Fruit fly (Drosophila melanogaster): ENCODE results near the gene kug.
A peak's percentile ranks its signal among the peaks of the same experiment; 100 is the strongest.

kug gene

DNA sequence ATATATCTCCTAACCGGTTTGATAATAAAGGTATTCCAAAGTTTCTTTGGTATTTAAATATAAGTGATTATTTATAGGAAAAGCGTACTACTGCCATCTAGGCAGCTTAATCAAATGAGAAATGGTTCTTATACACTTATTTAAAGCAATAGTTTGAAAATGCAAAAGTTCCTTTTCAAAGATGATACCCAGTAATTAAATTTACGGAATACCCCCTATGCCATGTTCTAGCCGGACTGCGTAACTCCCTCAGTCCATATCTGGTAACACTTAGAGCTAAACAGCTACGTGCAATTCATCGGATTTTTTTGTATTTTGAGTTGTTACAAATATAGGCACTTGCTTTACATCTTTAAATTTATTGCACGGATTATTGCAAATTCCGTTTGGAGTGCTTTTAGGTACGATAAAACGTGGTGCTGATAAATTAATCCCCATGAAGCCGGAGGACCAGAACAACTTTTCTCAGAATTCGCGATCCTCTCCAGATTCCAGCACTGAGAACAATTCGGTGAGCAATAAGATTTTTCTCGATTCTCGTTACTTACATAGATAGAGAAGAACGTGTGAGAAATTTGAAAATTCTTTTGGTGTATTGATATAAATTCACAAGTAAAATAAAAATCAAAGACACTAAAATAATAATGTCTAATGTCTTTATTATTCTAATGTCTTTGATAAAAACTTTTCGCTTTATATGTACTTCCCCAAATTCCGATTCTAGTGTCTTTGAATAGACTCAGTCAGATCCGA is 2.4 kb upstream of the kug start, which contains the start of gene CG7668 (continued):
- TF ChIP-seq nmo (GFP tag; optimal IDR thresholded peaks at IDR 0.05) (peak; percentile 90), gfzf (GFP tag; optimal IDR thresholded peaks at IDR 0.05) (peak; percentile 81), CG4854 (GFP tag; optimal IDR thresholded peaks at IDR 0.05) (peak; percentile 78), NFAT (GFP tag; IDR thresholded peaks at IDR 0.05) (no peak; the same call in 1 of the 2 replicates), wek (GFP tag; optimal IDR thresholded peaks at IDR 0.05) (peak; percentile 98), CrebB (tag; optimal IDR thresholded peaks at IDR 0.05) (peak; percentile 87), CG1792 (GFP tag; optimal IDR thresholded peaks at IDR 0.05) (peak; percentile 78), bab2 (GFP tag; optimal IDR thresholded peaks at IDR 0.05) (peak; percentile 86), CG11093 (GFP tag; IDR thresholded peaks at IDR 0.05) (peak; percentile 73; the same call in 2 of the 3 replicates), zfh1 (GFP tag; IDR thresholded peaks at IDR 0.05) (peak; percentile 94), Six4 (GFP tag; optimal IDR thresholded peaks at IDR 0.05) (peak; percentile 85), fd64A (GFP tag; optimal IDR thresholded peaks at IDR 0.05) (no peak), mld (GFP tag; IDR thresholded peaks at IDR 0.05; ENCODE audit: partially characterized antibody) (no peak), prd (optimal IDR thresholded peaks at IDR 0.05) (no peak), prd (GFP tag; IDR thresholded peaks at IDR 0.05) (peak; percentile 92), Oli (tag; optimal IDR thresholded peaks at IDR 0.05) (peak; percentile 89), CG7357 (GFP tag; IDR thresholded peaks at IDR 0.05) (peak; percentile 72), nau (GFP tag; optimal IDR thresholded peaks at IDR 0.05) (peak; percentile 78), CG8290 (GFP tag; optimal IDR thresholded peaks at IDR 0.05) (peak; percentile 85), CG8290 (tag; optimal IDR thresholded peaks at IDR 0.05) (peak in 1 of 2 experiments; percentile 90), Rx (GFP tag; IDR thresholded peaks at IDR 0.05) (peak; percentile 89), CG3838 (GFP tag; optimal IDR thresholded peaks at IDR 0.05) (peak; percentile 41), odd (GFP tag; optimal IDR thresholded peaks at IDR 0.05) (peak; percentile 82), inv (GFP tag; IDR thresholded peaks at IDR 0.05; ENCODE audit: partially characterized antibody) (no peak), CG18476 (GFP tag; optimal IDR thresholded peaks at IDR 0.05) (peak; percentile 87), Eip74EF (GFP tag; optimal IDR thresholded peaks at IDR 0.05) (peak in 1 of 2 experiments; percentile 87), kah (GFP tag; optimal IDR thresholded peaks at IDR 0.05) (peak; percentile 67), tll (GFP tag; optimal IDR thresholded peaks at IDR 0.05) (no peak), Nf-YC (tag; optimal IDR thresholded peaks at IDR 0.05) (peak; percentile 83), CG16863 (GFP tag; optimal IDR thresholded peaks at IDR 0.05) (peak; percentile 88), wdn (GFP tag; IDR thresholded peaks at IDR 0.05) (peak; percentile 86; the same call in 1 of the 2 replicates), az2 (GFP tag; optimal IDR thresholded peaks at IDR 0.05) (peak; percentile 91), CG8924 (tag; optimal IDR thresholded peaks at IDR 0.05) (peak; percentile 94), NC2α (GFP tag; optimal IDR thresholded peaks at IDR 0.05) (peak; percentile 79), pan (optimal IDR thresholded peaks at IDR 0.05) (no peak), pan (GFP tag; optimal IDR thresholded peaks at IDR 0.05 in 1 of 2, IDR thresholded peaks at IDR 0.05 in 1 of 2) (peak in 1 of 2 experiments; percentile 95), CG10654 (GFP tag; optimal IDR thresholded peaks at IDR 0.05) (peak; percentile 84), nerfin-2 (GFP tag; IDR thresholded peaks at IDR 0.05; ENCODE audit: partially characterized antibody) (peak; percentile 44; the same call in 1 of the 2 replicates), Myb (GFP tag; optimal IDR thresholded peaks at IDR 0.05) (peak; percentile 63), CG12942 (GFP tag; optimal IDR thresholded peaks at IDR 0.05) (peak; percentile 86), CG17612 (GFP tag; IDR thresholded peaks at IDR 0.05) (no peak; the same call in 1 of the 2 replicates), CG33213 (GFP tag; optimal IDR thresholded peaks at IDR 0.05) (peak; percentile 82), CG33557 (GFP tag; optimal IDR thresholded peaks at IDR 0.05) (peak; percentile 92), cad (GFP tag; optimal IDR thresholded peaks at IDR 0.05) (no peak), jigr1 (GFP tag; IDR thresholded peaks at IDR 0.05) (peak; percentile 60; the same call in 1 of the 3 replicates), CG11456 (GFP tag; IDR thresholded peaks at IDR 0.05) (no peak), CG8388 (GFP tag; optimal IDR thresholded peaks at IDR 0.05) (peak; percentile 93), CG18262 (tag; optimal IDR thresholded peaks at IDR 0.05) (peak; percentile 93), unpg (GFP tag; optimal IDR thresholded peaks at IDR 0.05) (peak; percentile 95)

Measured in whole organism, embryonic.